Worm (Caenorhabditis elegans): ENCODE results near the gene F35G2.3.

DNA sequence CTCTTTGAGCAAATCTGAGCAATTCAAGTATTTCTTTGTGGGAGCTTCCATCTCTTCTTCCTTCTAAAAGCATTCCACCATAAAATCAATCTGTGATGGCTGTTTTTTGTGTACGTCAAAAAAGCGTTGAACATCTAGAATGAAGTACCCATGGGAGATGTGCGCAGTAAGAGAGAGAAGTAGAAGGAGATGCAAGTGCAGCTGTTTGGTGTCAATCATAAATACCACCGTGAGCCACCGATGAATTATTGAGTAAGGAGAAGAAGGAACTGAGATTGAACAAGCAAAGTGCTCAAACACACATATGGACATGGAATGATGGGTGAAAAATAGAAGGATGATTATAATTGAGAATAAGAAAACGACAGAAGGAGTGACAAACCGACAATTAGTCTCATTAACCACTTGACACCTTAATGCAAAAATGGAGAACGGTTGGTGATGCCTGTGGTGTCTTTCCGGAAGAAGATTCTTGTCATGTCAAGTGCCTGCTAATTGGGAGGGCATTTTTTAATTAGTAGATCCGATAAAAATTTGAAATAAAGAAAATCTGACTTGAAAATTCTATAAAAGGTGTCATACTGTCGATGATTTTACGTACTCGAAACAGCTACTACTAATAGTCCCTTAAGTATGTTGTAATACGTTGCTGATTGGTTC lies 17.2 kb upstream of the F35G2.3 start:
- TF ChIP-seq elt-3 (tag; optimal IDR thresholded peaks at IDR 0.05): no peak
- TF ChIP-seq zag-1 (tag; optimal IDR thresholded peaks at IDR 0.05): no peak
- TF ChIP-seq nhr-43 (tag; optimal IDR thresholded peaks at IDR 0.05; ENCODE audit: poor library complexity, severe bottlenecking): no peak
- TF ChIP-seq nhr-237 (tag; optimal IDR thresholded peaks at IDR 0.05): no peak
- no peak for TF ChIP-seq mdl-1 (tag; optimal IDR thresholded peaks at IDR 0.05)
- no peak for TF ChIP-seq ama-1 (optimal IDR thresholded peaks at IDR 0.05)
- TF ChIP-seq ceh-28 (tag; optimal IDR thresholded peaks at IDR 0.05): no peak
- TF ChIP-seq unc-62 (GFP tag; optimal IDR thresholded peaks at IDR 0.05): no peak
- no peak for TF ChIP-seq fkh-10 (GFP tag; optimal IDR thresholded peaks at IDR 0.05)
- TF ChIP-seq nhr-11 (tag; optimal IDR thresholded peaks at IDR 0.05): no peak
- TF ChIP-seq ztf-4 (tag; optimal IDR thresholded peaks at IDR 0.05): no peak
- no peak for TF ChIP-seq nhr-77 (tag; optimal IDR thresholded peaks at IDR 0.05)

Measured in whole organism, L3 larva.